Fruit fly (Drosophila melanogaster): ENCODE results near the gene Pen.

Gene Pen

DNA sequence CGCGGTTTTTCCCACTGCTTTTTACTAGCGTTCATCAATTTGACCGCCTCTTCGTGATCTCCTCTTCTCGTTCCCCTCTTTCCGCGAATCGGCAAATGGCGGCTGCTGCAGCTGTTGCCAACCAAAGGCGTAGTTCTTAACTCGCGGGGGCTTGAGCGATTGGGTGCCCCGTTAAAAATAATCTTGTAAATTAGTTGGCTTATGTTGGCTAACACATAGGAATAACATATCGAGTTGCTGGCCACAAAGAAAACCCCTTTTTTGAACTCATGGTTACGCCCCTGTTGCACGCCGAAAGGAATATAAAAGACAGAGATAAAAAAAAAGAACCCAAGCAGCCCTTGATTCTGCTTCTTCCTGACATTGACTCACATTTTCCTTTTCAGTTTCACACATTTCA is 536 bp downstream of the Pen start (continued):
- TF ChIP-seq Stat92E (GFP tag; optimal IDR thresholded peaks at IDR 0.05): no peak
- TF ChIP-seq Hmx (GFP tag; optimal IDR thresholded peaks at IDR 0.05): no peak
- peak; percentile 70; the same call in 2 of the 3 replicates for TF ChIP-seq CG11695 (GFP tag; IDR thresholded peaks at IDR 0.05)
- peak; percentile 53 for TF ChIP-seq CG13424 (tag; optimal IDR thresholded peaks at IDR 0.05)
- TF ChIP-seq pum (GFP tag; optimal IDR thresholded peaks at IDR 0.05): peak; percentile 71
- no peak for TF ChIP-seq BEAF-32 (GFP tag; optimal IDR thresholded peaks at IDR 0.05)
- TF ChIP-seq eyg (GFP tag; optimal IDR thresholded peaks at IDR 0.05): peak; percentile 16
- peak; percentile 77 for TF ChIP-seq CG15696 (tag; optimal IDR thresholded peaks at IDR 0.05)
- TF ChIP-seq CG10366 (GFP tag; IDR thresholded peaks at IDR 0.05): peak; percentile 80
- TF ChIP-seq CG12659 (GFP tag; optimal IDR thresholded peaks at IDR 0.05): peak; percentile 16
- TF ChIP-seq bbx (GFP tag; IDR thresholded peaks at IDR 0.05; ENCODE audit: partially characterized antibody): no peak
- TF ChIP-seq lilli (GFP tag; optimal IDR thresholded peaks at IDR 0.05): peak; percentile 62
- no peak for TF ChIP-seq exex (tag; optimal IDR thresholded peaks at IDR 0.05)
- TF ChIP-seq fru (optimal IDR thresholded peaks at IDR 0.05): no peak
- TF ChIP-seq Hand (GFP tag; optimal IDR thresholded peaks at IDR 0.05): no peak
- peak; percentile 62 for TF ChIP-seq CG32532 (GFP tag; IDR thresholded peaks at IDR 0.05)
- peak; percentile 28 for TF ChIP-seq CG18599 (GFP tag; optimal IDR thresholded peaks at IDR 0.05)
- TF ChIP-seq fd96Cb (tag; optimal IDR thresholded peaks at IDR 0.05): peak; percentile 87
- TF ChIP-seq Hey (tag; optimal IDR thresholded peaks at IDR 0.05): no peak
- TF ChIP-seq nau (GFP tag; optimal IDR thresholded peaks at IDR 0.05): peak; percentile 72
- no peak for TF ChIP-seq tll (GFP tag; optimal IDR thresholded peaks at IDR 0.05)
- TF ChIP-seq salm (tag; optimal IDR thresholded peaks at IDR 0.05): no peak
- peak; percentile 81 for TF ChIP-seq Rx (GFP tag; IDR thresholded peaks at IDR 0.05)
- TF ChIP-seq Optix (GFP tag; IDR thresholded peaks at IDR 0.05): peak; percentile 86
- peak; percentile 5 for TF ChIP-seq CG9876 (GFP tag; optimal IDR thresholded peaks at IDR 0.05)
- no peak for TF ChIP-seq dm (GFP tag; optimal IDR thresholded peaks at IDR 0.05)
- no peak for TF ChIP-seq Kr (GFP tag; optimal IDR thresholded peaks at IDR 0.05)
- TF ChIP-seq D (optimal IDR thresholded peaks at IDR 0.05): no peak
- peak; percentile 69 for TF ChIP-seq D (GFP tag; optimal IDR thresholded peaks at IDR 0.05)
- peak; percentile 64 for TF ChIP-seq CG10209 (GFP tag; optimal IDR thresholded peaks at IDR 0.05)
- peak; percentile 87; the same call in 2 of the 3 replicates for TF ChIP-seq CG34422 (GFP tag; IDR thresholded peaks at IDR 0.05)
- peak; percentile 96 for TF ChIP-seq zfh1 (GFP tag; IDR thresholded peaks at IDR 0.05)
- no peak for TF ChIP-seq gsb (GFP tag; IDR thresholded peaks at IDR 0.05)
- TF ChIP-seq CG18764 (GFP tag; optimal IDR thresholded peaks at IDR 0.05): peak; percentile 36
- TF ChIP-seq mam (GFP tag; optimal IDR thresholded peaks at IDR 0.05): peak; percentile 58
- TF ChIP-seq CG5180 (GFP tag; optimal IDR thresholded peaks at IDR 0.05): peak; percentile 24
- TF ChIP-seq Dek (tag; optimal IDR thresholded peaks at IDR 0.05): no peak
- peak; percentile 50 for TF ChIP-seq CG15269 (tag; optimal IDR thresholded peaks at IDR 0.05)
- TF ChIP-seq sob (GFP tag; IDR thresholded peaks at IDR 0.05): peak; percentile 57; the same call in 1 of the 2 replicates
- TF ChIP-seq Usf (GFP tag; optimal IDR thresholded peaks at IDR 0.05): peak; percentile 56
- no peak for TF ChIP-seq pita (GFP tag; optimal IDR thresholded peaks at IDR 0.05)
- TF ChIP-seq danr (GFP tag; IDR thresholded peaks at IDR 0.05): peak; percentile 48; the same call in 1 of the 2 replicates
- TF ChIP-seq Mes4 (GFP tag; optimal IDR thresholded peaks at IDR 0.05): peak; percentile 65
- TF ChIP-seq NC2α (GFP tag; optimal IDR thresholded peaks at IDR 0.05): peak; percentile 32
- TF ChIP-seq Ssrp (tag; optimal IDR thresholded peaks at IDR 0.05): peak; percentile 74
- peak; percentile 50 for TF ChIP-seq CG11085 (GFP tag; IDR thresholded peaks at IDR 0.05)
- TF ChIP-seq Lim3 (GFP tag; IDR thresholded peaks at IDR 0.05): no peak
- no peak for TF ChIP-seq CG9797 (GFP tag; optimal IDR thresholded peaks at IDR 0.05)
- peak; percentile 37 for TF ChIP-seq tap (tag; optimal IDR thresholded peaks at IDR 0.05)
- TF ChIP-seq CG10979 (tag; optimal IDR thresholded peaks at IDR 0.05): peak; percentile 82
- TF ChIP-seq CG8765 (GFP tag; IDR thresholded peaks at IDR 0.05): peak; percentile 89
